Worm (Caenorhabditis elegans) whole organism, early embryonic: Measurements from ENCODE around the gene K08D12.4.

Experiments
- B0310.2 ChIP-seq: sonication (generic microtip); optimal IDR thresholded peaks from 2 replicates; lab custom pipeline; 2016; ENCODE audit warnings: mild to moderate bottlenecking, missing genetic modification characterization, missing compliant biosample characterization
- F13C5.2 ChIP-seq: sonication (generic microtip); optimal IDR thresholded peaks from 2 replicates; lab custom pipeline; 2017; ENCODE audit warnings: mild to moderate bottlenecking, missing genetic modification characterization, inconsistent platforms, missing compliant biosample characterization
- aly-1 ChIP-seq: sonication (generic microtip); optimal IDR thresholded peaks from 2 replicates; lab custom pipeline; 2016; ENCODE audit warnings: missing genetic modification characterization, missing compliant biosample characterization
- ama-1 ChIP-seq: fragments of 150-350 bp; optimal IDR thresholded peaks from 2 replicates; lab custom pipeline; 2014
- ceh-13 ChIP-seq: fragments of 200-800 bp; sonication (Bioruptor generic); optimal IDR thresholded peaks from 2 replicates; lab custom pipeline; 2018; ENCODE audit warnings: mild to moderate bottlenecking, missing genetic modification characterization, missing compliant biosample characterization
- ceh-36 ChIP-seq: sonication (generic microtip); optimal IDR thresholded peaks from 2 replicates; lab custom pipeline; 2016; ENCODE audit warnings: missing genetic modification characterization, inconsistent platforms, missing compliant biosample characterization
- ets-7 ChIP-seq: sonication (generic microtip); optimal IDR thresholded peaks from 2 replicates; lab custom pipeline; 2016; ENCODE audit warnings: missing genotype, missing genetic modification characterization, missing compliant biosample characterization
- flt-1 ChIP-seq: fragments of 200-800 bp; sonication (Bioruptor generic); IDR thresholded peaks from 2 replicates; pipeline ENCODE4 v1.3.6; 2022; ENCODE audit warnings: missing genetic modification characterization, missing compliant biosample characterization
- hmbx-1 ChIP-seq: sonication (generic microtip); optimal IDR thresholded peaks from 2 replicates; lab custom pipeline; 2016; ENCODE audit warnings: mild to moderate bottlenecking, missing genetic modification characterization, missing compliant biosample characterization
- hmg-4 ChIP-seq: fragments of 200-800 bp; sonication (Bioruptor generic); optimal IDR thresholded peaks from 2 replicates; lab custom pipeline; 2018; ENCODE audit warnings: mild to moderate bottlenecking, missing genetic modification characterization, missing compliant biosample characterization
- hnd-1 ChIP-seq: sonication (generic microtip); optimal IDR thresholded peaks from 2 replicates; lab custom pipeline; 2016; ENCODE audit warnings: missing genetic modification characterization, missing compliant biosample characterization
- pes-1 ChIP-seq: fragments of 200-800 bp; sonication (Bioruptor generic); IDR thresholded peaks from 2 replicates; pipeline ENCODE4 v1.3.6; 2022; ENCODE audit warnings: missing genetic modification reagents, missing genetic modification characterization, missing compliant biosample characterization
- scrt-1 ChIP-seq: fragments of 200-800 bp; sonication (Bioruptor generic); IDR thresholded peaks from 2 replicates; pipeline ENCODE4 v1.3.6; 2022; ENCODE audit warnings: missing genetic modification characterization, missing compliant biosample characterization
- sea-1 ChIP-seq: fragments of 200-800 bp; sonication (Bioruptor generic); conservative IDR thresholded peaks from 2 replicates; pipeline ENCODE4 v1.3.6; 2022; ENCODE audit warnings: missing genetic modification characterization, missing compliant biosample characterization
- tbx-11 ChIP-seq: fragments of 200-800 bp; sonication (Bioruptor generic); IDR thresholded peaks from 2 replicates; pipeline ENCODE4 v1.3.6; 2022; ENCODE audit warnings: missing genetic modification characterization, missing compliant biosample characterization
- tbx-37 ChIP-seq: fragments of 200-800 bp; sonication (Bioruptor generic); conservative IDR thresholded peaks from 2 replicates; pipeline ENCODE4 v1.3.6; 2022; ENCODE audit warnings: missing genetic modification reagents, missing genetic modification characterization, missing compliant biosample characterization
- tra-4 ChIP-seq: sonication (generic microtip); optimal IDR thresholded peaks from 2 replicates; lab custom pipeline; 2017; ENCODE audit warnings: missing genetic modification characterization, missing compliant biosample characterization

The K08D12.4 gene

DNA sequence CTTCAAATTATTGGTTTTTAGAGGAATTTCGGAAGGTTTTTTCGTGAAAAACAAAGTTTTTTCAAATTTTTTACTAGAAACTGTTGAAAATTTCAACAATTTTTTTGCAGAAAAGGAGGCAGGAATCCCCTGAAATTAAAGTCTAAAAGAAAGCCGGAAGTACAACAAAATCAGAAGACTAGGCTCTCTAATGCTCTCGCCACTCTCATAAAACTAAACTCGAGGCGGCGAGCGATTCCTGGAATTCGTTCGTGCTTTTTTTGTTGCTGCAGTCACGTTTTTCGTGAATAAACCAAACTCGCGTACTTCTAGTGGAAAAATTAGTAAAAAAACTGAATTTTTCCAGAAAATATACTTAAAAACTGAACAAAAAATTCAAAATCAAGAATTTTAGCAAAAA, 31.8 kb downstream of the K08D12.4 start:
- TF ChIP-seq tra-4 (tag; lab: Kevin White, UChicago) (no peak), hmbx-1 (tag; lab: Kevin White, UChicago) (no peak), hmg-4 (GFP tag; lab: Kevin White, UChicago) (no peak), F13C5.2 (tag; lab: Kevin White, UChicago) (no peak), ceh-13 (no peak)

DNA sequence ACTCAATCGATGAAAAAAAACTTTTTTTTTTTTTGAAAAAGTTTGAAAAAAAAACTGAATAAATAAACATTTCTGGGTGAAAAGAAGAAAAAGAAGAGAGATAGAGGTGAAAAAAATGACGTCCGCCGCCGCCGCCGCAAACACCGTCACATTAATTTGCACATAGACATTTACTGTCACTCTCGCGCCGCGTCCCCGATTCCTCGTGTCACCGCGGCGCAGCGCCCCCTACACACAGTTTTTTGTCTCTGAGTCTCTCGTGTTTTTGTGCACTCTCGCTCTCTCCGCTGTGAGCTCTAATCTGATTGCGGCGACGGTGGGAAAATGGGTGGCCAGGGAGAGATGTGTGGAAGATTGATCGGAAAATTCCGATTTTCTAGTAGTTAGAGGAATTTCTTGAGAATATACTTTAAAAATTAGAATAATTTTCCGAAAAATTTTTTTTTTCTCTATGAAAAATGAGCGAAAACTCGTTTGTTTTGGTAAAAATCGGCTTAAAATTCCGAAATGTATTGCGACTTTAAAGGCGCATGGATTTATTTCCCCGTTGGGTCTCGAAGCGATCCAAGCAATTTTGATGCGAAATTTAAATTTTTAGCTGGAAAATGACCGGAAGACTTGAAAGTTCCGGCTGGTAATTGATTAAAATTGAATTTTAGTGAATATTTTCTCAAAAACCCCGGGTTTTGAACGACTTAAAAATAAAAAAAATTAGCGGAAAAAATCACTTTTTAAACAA, 32.4 kb downstream of the K08D12.4 start:
- no peak for TF ChIP-seq hmbx-1 (tag; lab: Kevin White, UChicago)

DNA sequence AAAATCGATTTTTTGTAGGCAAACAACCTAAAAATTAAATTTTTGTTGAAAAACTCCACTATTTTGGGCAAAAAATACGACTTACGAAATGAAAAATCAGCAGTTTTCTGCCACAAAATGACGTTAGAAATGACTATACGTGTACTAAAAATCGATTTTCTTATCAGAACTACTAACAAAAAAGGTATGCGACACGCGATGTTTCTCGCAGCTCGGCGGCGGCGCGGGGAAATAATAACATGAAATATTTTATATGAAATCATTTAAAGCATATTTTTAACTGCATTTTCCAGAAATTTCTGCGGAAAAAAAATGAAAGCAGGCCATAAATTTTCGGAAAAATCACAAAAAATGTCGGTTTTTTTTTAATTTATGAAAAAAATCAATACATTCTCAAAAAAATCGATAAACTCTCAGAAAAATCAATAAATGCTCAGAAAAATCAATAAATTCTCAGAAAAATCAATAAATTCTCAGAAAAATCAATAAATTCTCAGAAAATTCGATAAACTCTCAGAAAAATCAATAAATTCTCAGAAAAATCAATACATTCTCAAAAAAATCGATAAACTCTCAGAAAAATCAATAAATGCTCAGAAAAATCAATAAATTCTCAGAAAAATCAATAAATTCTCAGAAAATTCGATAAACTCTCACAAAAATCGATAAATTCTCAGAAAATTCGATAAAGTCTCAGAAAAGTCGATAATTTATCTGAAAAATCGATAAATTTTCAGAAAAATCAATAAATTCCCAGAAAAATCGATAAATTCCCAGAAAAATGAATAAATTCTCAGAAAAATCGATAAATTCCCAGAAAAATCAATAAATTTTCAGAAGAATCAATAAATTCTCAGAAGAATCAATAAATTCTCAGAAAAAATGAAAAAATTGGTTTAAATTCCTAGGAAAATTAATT, 33.3 kb downstream of the K08D12.4 start, which contains the start of gene ptpn-22:
TSS of gene ptpn-22 (minus strand) at position 158 of the 919 bp plus-strand sequence.
- no peak for TF ChIP-seq tbx-11
- no peak for TF ChIP-seq tra-4 (tag; lab: Kevin White, UChicago)

DNA sequence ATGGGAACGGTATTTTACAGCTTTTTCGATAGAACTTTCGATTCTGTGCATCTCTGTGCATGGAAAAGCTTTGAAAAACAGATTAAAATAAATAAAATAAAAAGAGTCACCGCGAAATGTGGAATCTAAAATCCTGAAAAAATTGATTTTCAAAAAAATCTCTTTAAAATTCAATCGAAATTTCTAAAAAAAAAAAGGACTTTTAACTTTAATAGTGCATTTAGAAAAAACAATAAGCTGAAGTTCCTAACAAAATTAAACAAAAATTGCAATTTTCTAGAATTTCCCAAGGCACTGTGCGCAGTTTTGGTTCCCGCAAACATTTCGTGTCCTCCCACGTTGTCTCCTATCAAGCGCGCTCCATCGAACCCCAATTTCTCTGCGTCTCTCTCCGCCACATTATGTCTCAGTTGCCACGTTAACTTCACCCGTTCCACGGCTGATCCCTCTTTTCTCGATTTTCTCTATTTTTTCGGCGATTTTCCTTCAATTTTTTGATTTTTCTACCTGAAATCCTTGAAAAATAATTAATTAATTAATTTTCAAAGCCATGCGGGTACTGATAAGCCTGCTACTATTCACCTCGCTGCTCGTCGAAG, 38.5 kb downstream of the K08D12.4 start, which contains the start of the genes Y41D4A.6 and Y41D4A.4:
TSS of gene Y41D4A.6 (minus strand) at position 51 of the 599 bp plus-strand sequence.
TSS of gene Y41D4A.4 (plus strand) at position 549 of the 599 bp plus-strand sequence.
- no peak for TF ChIP-seq sea-1
- TF ChIP-seq ets-7 (tag; lab: Kevin White, UChicago): peak; percentile 86
- peak; percentile 53 for TF ChIP-seq hmbx-1 (tag; lab: Kevin White, UChicago)
- peak; percentile 65 for TF ChIP-seq tbx-37 (GFP tag; lab: Robert Waterston, UW)
- 0 out of 2 replicates have a peak, but pooled peaks have one; percentile 20 for TF ChIP-seq tbx-11
- TF ChIP-seq scrt-1: no peak
- no peak for TF ChIP-seq tra-4 (tag; lab: Kevin White, UChicago)
- TF ChIP-seq hnd-1: peak; percentile 44
- TF ChIP-seq ceh-13: peak; percentile 30
- peak; percentile 65 for TF ChIP-seq pes-1 (GFP tag; lab: Robert Waterston, UW)
- peak; percentile 65 for TF ChIP-seq F13C5.2 (tag; lab: Kevin White, UChicago)
- TF ChIP-seq hmg-4 (GFP tag; lab: Kevin White, UChicago): peak; percentile 41

DNA sequence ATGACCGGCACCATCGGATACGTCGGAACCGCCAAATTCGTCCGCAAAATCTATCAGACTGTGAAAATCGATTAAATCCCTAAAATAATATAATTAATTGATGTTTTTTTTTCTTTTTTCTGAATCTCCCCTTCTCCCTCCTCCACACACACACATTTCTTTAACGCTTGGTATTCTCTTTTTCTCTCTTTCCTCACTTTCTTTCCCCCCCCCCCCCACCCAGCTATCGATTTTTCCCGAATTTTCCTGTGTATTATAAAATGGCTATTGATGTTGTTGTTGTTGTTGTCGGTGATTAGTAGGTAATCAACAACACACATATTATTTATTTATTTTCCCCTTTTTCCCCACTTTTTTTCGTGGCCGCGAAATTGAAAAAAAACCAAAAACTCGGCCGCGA, 44.1 kb downstream of the K08D12.4 start:
- TF ChIP-seq sea-1: no peak
- no peak for TF ChIP-seq ama-1 (lab: Kevin White, UChicago)
- no peak for TF ChIP-seq hmbx-1 (tag; lab: Kevin White, UChicago)
- no peak for TF ChIP-seq F13C5.2 (tag; lab: Kevin White, UChicago)

DNA sequence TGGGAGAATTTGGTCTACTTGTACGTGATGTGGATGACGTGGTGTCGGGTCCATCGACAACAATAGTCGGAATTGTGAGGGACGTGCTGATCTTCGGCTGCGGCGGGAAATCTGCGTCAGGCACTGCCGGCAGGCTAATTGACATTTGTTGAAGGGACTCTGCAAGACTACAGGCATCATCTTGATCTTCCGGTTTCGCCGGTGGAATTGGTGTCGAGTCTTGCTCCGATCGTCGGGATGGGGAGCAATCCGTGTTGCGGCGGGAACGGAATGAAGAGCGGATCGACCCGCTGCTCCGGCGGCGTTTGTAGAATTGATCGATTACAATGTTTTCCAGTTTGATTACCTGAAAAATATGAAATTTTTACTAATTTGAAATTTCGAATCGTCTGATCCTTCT, 45.4 kb downstream of the K08D12.4 start:
- TF ChIP-seq hnd-1: no peak
- no peak for TF ChIP-seq tbx-37 (GFP tag; lab: Robert Waterston, UW)
- TF ChIP-seq sea-1: no peak
- no peak for TF ChIP-seq aly-1 (tag; lab: Kevin White, UChicago)
- TF ChIP-seq pes-1 (GFP tag; lab: Robert Waterston, UW): no peak
- TF ChIP-seq ceh-36 (tag; lab: Kevin White, UChicago): no peak
- TF ChIP-seq hmg-4 (GFP tag; lab: Kevin White, UChicago): no peak
- no peak for TF ChIP-seq tbx-11
- no peak for TF ChIP-seq tra-4 (tag; lab: Kevin White, UChicago)
- no peak for TF ChIP-seq flt-1 (GFP tag; lab: Robert Waterston, UW)
- TF ChIP-seq hmbx-1 (tag; lab: Kevin White, UChicago): no peak
- TF ChIP-seq scrt-1: no peak
- no peak for TF ChIP-seq ama-1 (lab: Kevin White, UChicago)
- TF ChIP-seq B0310.2 (tag; lab: Kevin White, UChicago): no peak
- no peak for TF ChIP-seq F13C5.2 (tag; lab: Kevin White, UChicago)
- TF ChIP-seq ceh-13: no peak
- no peak for TF ChIP-seq ets-7 (tag; lab: Kevin White, UChicago)

DNA sequence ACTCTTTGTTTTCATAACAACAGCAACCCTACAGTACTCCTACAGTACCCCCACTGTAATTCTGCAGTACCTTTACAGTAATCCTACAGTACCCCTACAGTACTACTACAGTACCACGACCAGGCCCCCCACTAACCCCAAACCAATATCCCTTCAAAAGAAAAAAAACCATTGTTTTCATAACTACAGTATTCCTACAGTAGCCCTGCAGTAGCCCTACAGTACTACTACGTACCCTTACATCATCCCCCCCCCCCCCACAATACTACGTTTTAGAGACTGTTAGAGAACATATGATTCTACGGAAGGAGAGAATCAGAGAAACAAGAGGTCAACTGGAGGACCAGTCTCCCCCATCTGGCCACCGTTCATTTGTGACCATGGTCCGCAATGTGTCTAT, 46.4 kb downstream of the K08D12.4 start, which contains the start of gene Y41D4A.3:
TSS of gene Y41D4A.3 (plus strand) at position 301 of the 400 bp plus-strand sequence.
- no peak for TF ChIP-seq ets-7 (tag; lab: Kevin White, UChicago)
- TF ChIP-seq tbx-37 (GFP tag; lab: Robert Waterston, UW): no peak
- no peak for TF ChIP-seq hnd-1
- TF ChIP-seq tbx-11: no peak
- no peak for TF ChIP-seq pes-1 (GFP tag; lab: Robert Waterston, UW)
- no peak for TF ChIP-seq ceh-36 (tag; lab: Kevin White, UChicago)
- TF ChIP-seq flt-1 (GFP tag; lab: Robert Waterston, UW): no peak
